Fruit fly (Drosophila melanogaster): ENCODE data around the gene Gr66a.

Gr66a gene

dm6 chr3L:8346100-8346980 lies 39.6 kb upstream of the Gr66a start, which contains the start of the genes CG7182 and GAPcenA (continued):
- TF ChIP-seq CG10979 (tag; optimal IDR thresholded peaks at IDR 0.05) (peak; percentile 56), croc (GFP tag; conservative IDR thresholded peaks at IDR 0.05) (peak; percentile 40; the same call in 1 of the 3 replicates), CG16813 (GFP tag; IDR thresholded peaks at IDR 0.05; ENCODE audit: partially characterized antibody) (peak; percentile 55; the same call in 2 of the 3 replicates), Xbp1 (GFP tag; optimal IDR thresholded peaks at IDR 0.05) (peak; percentile 70), fu2 (GFP tag; optimal IDR thresholded peaks at IDR 0.05) (peak; percentile 29), otp (GFP tag; IDR thresholded peaks at IDR 0.05) (no peak), z (GFP tag; IDR thresholded peaks at IDR 0.05) (no peak), ash1 (GFP tag; optimal IDR thresholded peaks at IDR 0.05) (no peak), CG1647 (GFP tag; optimal IDR thresholded peaks at IDR 0.05) (no peak), D19B (GFP tag; optimal IDR thresholded peaks at IDR 0.05) (peak; percentile 33), CG30431 (GFP tag; optimal IDR thresholded peaks at IDR 0.05) (no peak), sqz (GFP tag; optimal IDR thresholded peaks at IDR 0.05) (peak; percentile 76), jumu (GFP tag; optimal IDR thresholded peaks at IDR 0.05) (peak; percentile 26), run (tag; optimal IDR thresholded peaks at IDR 0.05) (no peak), Nf-YA (GFP tag; IDR thresholded peaks at IDR 0.05) (no peak), sna (GFP tag; IDR thresholded peaks at IDR 0.05; ENCODE audit: partially characterized antibody) (peak; percentile 40), cad (GFP tag; optimal IDR thresholded peaks at IDR 0.05) (no peak), maf-S (GFP tag; optimal IDR thresholded peaks at IDR 0.05) (peak; percentile 25), Hr3 (GFP tag; optimal IDR thresholded peaks at IDR 0.05) (peak; percentile 82), CG6765 (GFP tag; optimal IDR thresholded peaks at IDR 0.05) (peak; percentile 24), Bdp1 (GFP tag; optimal IDR thresholded peaks at IDR 0.05) (no peak), CG11085 (GFP tag; IDR thresholded peaks at IDR 0.05) (peak; percentile 41), CG1792 (GFP tag; optimal IDR thresholded peaks at IDR 0.05) (no peak), CG3838 (GFP tag; optimal IDR thresholded peaks at IDR 0.05) (no peak), CG13287 (GFP tag; IDR thresholded peaks at IDR 0.05; ENCODE audit: partially characterized antibody) (peak; percentile 68), Gug (GFP tag; IDR thresholded peaks at IDR 0.05) (peak; percentile 24; the same call in 1 of the 4 replicates), grau (tag; optimal IDR thresholded peaks at IDR 0.05) (peak; percentile 76), stc (GFP tag; IDR thresholded peaks at IDR 0.05) (no peak), HLHmδ (GFP tag; optimal IDR thresholded peaks at IDR 0.05) (no peak), btn (GFP tag; optimal IDR thresholded peaks at IDR 0.05) (no peak), CG17385 (GFP tag; optimal IDR thresholded peaks at IDR 0.05) (peak; percentile 63), CG11696 (GFP tag; IDR thresholded peaks at IDR 0.05) (no peak), CG15514 (GFP tag; optimal IDR thresholded peaks at IDR 0.05) (peak; percentile 53), Meics (GFP tag; optimal IDR thresholded peaks at IDR 0.05) (peak; percentile 75), ERR (GFP tag; optimal IDR thresholded peaks at IDR 0.05) (no peak), CG1233 (GFP tag; optimal IDR thresholded peaks at IDR 0.05) (peak; percentile 73), nmo (GFP tag; optimal IDR thresholded peaks at IDR 0.05) (peak; percentile 83), CG15696 (tag; optimal IDR thresholded peaks at IDR 0.05) (peak; percentile 69), CG10462 (GFP tag; optimal IDR thresholded peaks at IDR 0.05) (peak; percentile 45), caup (GFP tag; optimal IDR thresholded peaks at IDR 0.05; ENCODE audit: severe bottlenecking) (peak; percentile 70), NfI (GFP tag; optimal IDR thresholded peaks at IDR 0.05) (peak; percentile 75), stwl (tag; optimal IDR thresholded peaks at IDR 0.05) (peak; percentile 94), hbn (GFP tag; IDR thresholded peaks at IDR 0.05; ENCODE audit: partially characterized antibody) (peak; percentile 40; the same call in 1 of the 2 replicates), esg (GFP tag; conservative IDR thresholded peaks at IDR 0.05) (no peak), ems (GFP tag; optimal IDR thresholded peaks at IDR 0.05) (peak; percentile 29), CG9437 (GFP tag; optimal IDR thresholded peaks at IDR 0.05) (peak; percentile 67), CG3726 (GFP tag; IDR thresholded peaks at IDR 0.05) (no peak), CG12071 (GFP tag; optimal IDR thresholded peaks at IDR 0.05) (no peak)
